Fruit fly (Drosophila melanogaster): Measurements from ENCODE around the gene CG14050.

Gene CG14050

dm6 chrX:2356441-2356840 is 30.4 kb upstream of the CG14050 start:
- TF ChIP-seq odd (GFP tag; optimal IDR thresholded peaks at IDR 0.05) (no peak), Med (GFP tag) (peak; percentile 30), zfh1 (GFP tag; IDR thresholded peaks at IDR 0.05) (0 out of 3 replicates have a peak, but pooled peaks have one; percentile 13), stc (GFP tag; IDR thresholded peaks at IDR 0.05) (no peak), CG34224 (GFP tag; IDR thresholded peaks at IDR 0.05; ENCODE audit: partially characterized antibody) (no peak), Drgx (GFP tag; IDR thresholded peaks at IDR 0.05) (peak; percentile 75), gem (tag; optimal IDR thresholded peaks at IDR 0.05) (no peak), CG17568 (GFP tag; optimal IDR thresholded peaks at IDR 0.05) (no peak)

dm6 chrX:2355531-2355986 is 29.5 kb upstream of the CG14050 start:
- TF ChIP-seq CG15073 (GFP tag; optimal IDR thresholded peaks at IDR 0.05), result peak; percentile 16
- TF ChIP-seq cwo (GFP tag; optimal IDR thresholded peaks at IDR 0.05), result peak; percentile 80
- TF ChIP-seq Ets97D (GFP tag; optimal IDR thresholded peaks at IDR 0.05), result no peak
- TF ChIP-seq lab (GFP tag; optimal IDR thresholded peaks at IDR 0.05), result peak; percentile 47
- TF ChIP-seq CG16815 (GFP tag; optimal IDR thresholded peaks at IDR 0.05), result no peak
- TF ChIP-seq CG34376 (GFP tag; optimal IDR thresholded peaks at IDR 0.05), result peak; percentile 76
- peak; percentile 15 for TF ChIP-seq Deaf1 (tag; optimal IDR thresholded peaks at IDR 0.05)
- TF ChIP-seq CG7928 (GFP tag; optimal IDR thresholded peaks at IDR 0.05), result no peak
- TF ChIP-seq Atf6 (GFP tag; IDR thresholded peaks at IDR 0.05), result 0 out of 2 replicates have a peak, but pooled peaks have one; percentile 8
- peak; percentile 76 for TF ChIP-seq sug (tag; optimal IDR thresholded peaks at IDR 0.05)
- peak; percentile 90 for TF ChIP-seq exex (tag; optimal IDR thresholded peaks at IDR 0.05)
- no peak for TF ChIP-seq vvl (GFP tag; IDR thresholded peaks at IDR 0.05)
- no peak for TF ChIP-seq Ptx1 (GFP tag; IDR thresholded peaks at IDR 0.05)
- peak; percentile 59 for TF ChIP-seq ftz-f1 (GFP tag; optimal IDR thresholded peaks at IDR 0.05)
- TF ChIP-seq CG30403 (GFP tag; optimal IDR thresholded peaks at IDR 0.05), result no peak
- TF ChIP-seq mirr (GFP tag; optimal IDR thresholded peaks at IDR 0.05), result peak; percentile 73
- TF ChIP-seq Hr51 (GFP tag; optimal IDR thresholded peaks at IDR 0.05), result no peak
- peak; percentile 11 for TF ChIP-seq HmgZ (tag; optimal IDR thresholded peaks at IDR 0.05)
- TF ChIP-seq caup (GFP tag; optimal IDR thresholded peaks at IDR 0.05; ENCODE audit: severe bottlenecking), result peak; percentile 41
- TF ChIP-seq CG11696 (GFP tag; IDR thresholded peaks at IDR 0.05), result peak; percentile 59
- no peak for TF ChIP-seq CG8290 (GFP tag; optimal IDR thresholded peaks at IDR 0.05)
- TF ChIP-seq CG8290 (tag; optimal IDR thresholded peaks at IDR 0.05), result peak in 1 of 2 experiments; percentile 23
- TF ChIP-seq CG5245 (GFP tag; optimal IDR thresholded peaks at IDR 0.05), result no peak
- no peak for TF ChIP-seq BtbVII (GFP tag; optimal IDR thresholded peaks at IDR 0.05)
- TF ChIP-seq hkb (optimal IDR thresholded peaks at IDR 0.05), result no peak
- no peak for TF ChIP-seq hkb (GFP tag; IDR thresholded peaks at IDR 0.05)
- no peak for TF ChIP-seq CG7963 (GFP tag; IDR thresholded peaks at IDR 0.05; ENCODE audit: partially characterized antibody)
- TF ChIP-seq Med (GFP tag), result peak; percentile 5
- TF ChIP-seq HLH54F (GFP tag; optimal IDR thresholded peaks at IDR 0.05), result no peak
- TF ChIP-seq hb (GFP tag; IDR thresholded peaks at IDR 0.05; ENCODE audit: partially characterized antibody), result no peak
- peak; percentile 95 for TF ChIP-seq grn (GFP tag; optimal IDR thresholded peaks at IDR 0.05)
- no peak for TF ChIP-seq Bgb (GFP tag; IDR thresholded peaks at IDR 0.05; ENCODE audit: partially characterized antibody)
- TF ChIP-seq C15 (GFP tag; IDR thresholded peaks at IDR 0.05), result no peak
- peak in 1 of 2 experiments; percentile 41 for TF ChIP-seq Hr78 (GFP tag; optimal IDR thresholded peaks at IDR 0.05)
- peak; percentile 20 for TF ChIP-seq bigmax (GFP tag; optimal IDR thresholded peaks at IDR 0.05)
- TF ChIP-seq sd (tag; optimal IDR thresholded peaks at IDR 0.05), result peak; percentile 95
